Fruit fly (Drosophila melanogaster): ENCODE measurements around the gene CG11964.

CG11964 gene

dm6 chr3R:8945502-8946324, 893 bp upstream of the CG11964 start (continued):
- TF ChIP-seq lola (GFP tag; optimal IDR thresholded peaks at IDR 0.05) = peak in 1 of 3 experiments; percentile 84
- TF ChIP-seq CG12744 (GFP tag; optimal IDR thresholded peaks at IDR 0.05) = peak; percentile 11
- peak; percentile 23 for TF ChIP-seq jumu (GFP tag; optimal IDR thresholded peaks at IDR 0.05)
- peak; percentile 89 for TF ChIP-seq phol (tag; optimal IDR thresholded peaks at IDR 0.05)
- TF ChIP-seq run (tag; optimal IDR thresholded peaks at IDR 0.05) = peak; percentile 84
- TF ChIP-seq CG7987 (GFP tag; optimal IDR thresholded peaks at IDR 0.05) = peak; percentile 51
- TF ChIP-seq row (GFP tag; IDR thresholded peaks at IDR 0.05) = peak; percentile 84
- TF ChIP-seq cato (GFP tag; optimal IDR thresholded peaks at IDR 0.05; ENCODE audit: borderline replicate concordance) = peak; percentile 43
- no peak for TF ChIP-seq Hmx (GFP tag; optimal IDR thresholded peaks at IDR 0.05)
- peak; percentile 63 for TF ChIP-seq kni (GFP tag; optimal IDR thresholded peaks at IDR 0.05)
- TF ChIP-seq en (GFP tag; optimal IDR thresholded peaks at IDR 0.05) = no peak
- TF ChIP-seq CG5953 (GFP tag; IDR thresholded peaks at IDR 0.05) = 0 out of 2 replicates have a peak, but pooled peaks have one; percentile 53
- TF ChIP-seq gem (tag; optimal IDR thresholded peaks at IDR 0.05) = peak; percentile 95
- TF ChIP-seq CG13123 (GFP tag; optimal IDR thresholded peaks at IDR 0.05) = peak; percentile 42
- TF ChIP-seq CG7786 (GFP tag; optimal IDR thresholded peaks at IDR 0.05) = no peak
- TF ChIP-seq Trl (optimal IDR thresholded peaks at IDR 0.05) = no peak
- TF ChIP-seq Trl (GFP tag; optimal IDR thresholded peaks at IDR 0.05) = peak; percentile 30
- peak in 1 of 2 experiments; percentile 26 for TF ChIP-seq insv (GFP tag; optimal IDR thresholded peaks at IDR 0.05)
- TF ChIP-seq CG32772 (GFP tag; IDR thresholded peaks at IDR 0.05) = peak; percentile 61; the same call in 1 of the 2 replicates
- TF ChIP-seq otp (GFP tag; IDR thresholded peaks at IDR 0.05) = peak; percentile 68; the same call in 2 of the 3 replicates
- TF ChIP-seq CG9437 (GFP tag; optimal IDR thresholded peaks at IDR 0.05) = peak; percentile 84
- peak; percentile 32 for TF ChIP-seq CG1647 (GFP tag; optimal IDR thresholded peaks at IDR 0.05)
- peak; percentile 52; the same call in 1 of the 2 replicates for TF ChIP-seq sens-2 (GFP tag; IDR thresholded peaks at IDR 0.05)
- TF ChIP-seq toy (GFP tag; IDR thresholded peaks at IDR 0.05) = no peak
- TF ChIP-seq gsb-n (tag; optimal IDR thresholded peaks at IDR 0.05) = peak; percentile 90
- TF ChIP-seq fd3F (GFP tag; optimal IDR thresholded peaks at IDR 0.05) = peak; percentile 70
- peak; percentile 63 for TF ChIP-seq Hsf (GFP tag; optimal IDR thresholded peaks at IDR 0.05)
- peak; percentile 87 for TF ChIP-seq Abd-B (GFP tag; optimal IDR thresholded peaks at IDR 0.05)
- TF ChIP-seq CG34376 (GFP tag; optimal IDR thresholded peaks at IDR 0.05) = peak; percentile 55
- TF ChIP-seq luna (GFP tag; optimal IDR thresholded peaks at IDR 0.05) = no peak
- TF ChIP-seq fu2 (GFP tag; optimal IDR thresholded peaks at IDR 0.05) = no peak
- peak; percentile 43 for TF ChIP-seq fd64A (GFP tag; optimal IDR thresholded peaks at IDR 0.05)
- peak; percentile 49 for TF ChIP-seq CG17568 (GFP tag; optimal IDR thresholded peaks at IDR 0.05)
- peak; percentile 41 for TF ChIP-seq CG6854 (GFP tag; optimal IDR thresholded peaks at IDR 0.05)
- peak; percentile 70 for TF ChIP-seq lbe (GFP tag; optimal IDR thresholded peaks at IDR 0.05)
- no peak for TF ChIP-seq CG15479 (GFP tag; optimal IDR thresholded peaks at IDR 0.05)
- TF ChIP-seq CG32532 (GFP tag; IDR thresholded peaks at IDR 0.05) = peak; percentile 73; the same call in 1 of the 2 replicates
- peak; percentile 70 for TF ChIP-seq CG6813 (GFP tag; optimal IDR thresholded peaks at IDR 0.05)
- TF ChIP-seq CG10462 (GFP tag; optimal IDR thresholded peaks at IDR 0.05) = peak; percentile 51
- TF ChIP-seq CG2129 (GFP tag; IDR thresholded peaks at IDR 0.05; ENCODE audit: partially characterized antibody) = no peak
- TF ChIP-seq Spps (tag; optimal IDR thresholded peaks at IDR 0.05) = peak; percentile 46
- no peak for TF ChIP-seq h (optimal IDR thresholded peaks at IDR 0.05)
- no peak for TF ChIP-seq CG2199 (GFP tag; IDR thresholded peaks at IDR 0.05)
- no peak for TF ChIP-seq grn (GFP tag; optimal IDR thresholded peaks at IDR 0.05)
- TF ChIP-seq usp (GFP tag; optimal IDR thresholded peaks at IDR 0.05) = no peak
- TF ChIP-seq wor (GFP tag; IDR thresholded peaks at IDR 0.05) = peak; percentile 83
- no peak for TF ChIP-seq pho (GFP tag; optimal IDR thresholded peaks at IDR 0.05)
- peak; percentile 93 for TF ChIP-seq nmo (GFP tag; optimal IDR thresholded peaks at IDR 0.05)
- peak; percentile 31 for TF ChIP-seq CG2120 (GFP tag; optimal IDR thresholded peaks at IDR 0.05)

Data from whole organism, embryonic.